Worm (Caenorhabditis elegans): ENCODE data around the gene C48B4.13.
A peak's percentile ranks its signal among the peaks of the same experiment; 100 is the strongest.

Gene C48B4.13

DNA sequence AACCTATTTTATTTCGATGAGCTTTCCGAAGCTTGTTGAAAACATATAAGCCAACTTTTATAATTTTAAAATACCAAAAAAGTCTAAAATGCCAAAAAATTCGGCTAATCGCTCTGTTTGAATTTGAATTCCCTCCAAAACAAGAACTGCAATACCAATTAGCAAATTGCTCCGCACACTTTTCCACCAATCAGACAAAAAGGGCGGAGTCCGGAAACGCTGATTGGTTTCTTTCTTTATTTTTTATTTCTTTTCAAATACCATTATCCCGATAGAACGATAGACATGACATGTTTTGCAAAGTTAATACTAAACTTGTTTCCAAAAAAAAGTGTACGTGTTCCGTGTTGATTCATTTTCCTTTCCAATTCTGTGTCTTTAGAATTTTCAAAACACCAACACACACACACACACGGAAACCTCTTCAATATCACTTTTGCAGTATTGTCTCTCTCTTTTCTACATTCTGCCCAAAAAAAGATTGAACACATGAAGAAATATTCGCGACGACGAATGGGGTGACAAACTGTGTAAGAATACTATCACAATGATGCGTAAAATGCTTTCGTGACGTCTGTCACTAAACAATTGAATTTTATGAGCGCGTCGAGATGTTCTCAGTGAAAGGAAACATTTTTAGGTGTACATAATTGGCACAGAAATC, 49.2 kb downstream of the C48B4.13 start:
- TF ChIP-seq lin-11 (tag; optimal IDR thresholded peaks at IDR 0.05) (no peak), nfya-1 (tag; optimal IDR thresholded peaks at IDR 0.05) (peak; percentile 52)

ce11 chrIII:9619079-9619761, 50.7 kb downstream of the C48B4.13 start, which contains the start of gene hlh-11:
TSS of gene hlh-11 (plus strand) at chrIII:9619711.
- peak; percentile 96 for TF ChIP-seq ceh-18 (tag; optimal IDR thresholded peaks at IDR 0.05)
- TF ChIP-seq fkh-6 (tag; optimal IDR thresholded peaks at IDR 0.05) = no peak
- TF ChIP-seq nhr-232 (tag; optimal IDR thresholded peaks at IDR 0.05) = no peak
- TF ChIP-seq ceh-14 (tag; optimal IDR thresholded peaks at IDR 0.05) = peak; percentile 26
- no peak for TF ChIP-seq C08G9.2 (tag; optimal IDR thresholded peaks at IDR 0.05)
- TF ChIP-seq ceh-19 (GFP tag; optimal IDR thresholded peaks at IDR 0.05) = no peak
- TF ChIP-seq sox-2 (GFP tag; IDR thresholded peaks at IDR 0.05) = no peak
- TF ChIP-seq tbx-7 (tag; optimal IDR thresholded peaks at IDR 0.05) = no peak
- TF ChIP-seq hlh-30 (tag; optimal IDR thresholded peaks at IDR 0.05; ENCODE audit: insufficient read depth) = peak; percentile 76
- TF ChIP-seq sox-4 (tag; optimal IDR thresholded peaks at IDR 0.05) = peak; percentile 30
- peak; percentile 71 for TF ChIP-seq F13H6.1 (tag; optimal IDR thresholded peaks at IDR 0.05)
- no peak for TF ChIP-seq ceh-45 (GFP tag; IDR thresholded peaks at IDR 0.05)
- TF ChIP-seq K09A11.1 (tag; optimal IDR thresholded peaks at IDR 0.05; ENCODE audit: insufficient read depth) = peak; percentile 17
- no peak for TF ChIP-seq elt-4 (tag; optimal IDR thresholded peaks at IDR 0.05)
- TF ChIP-seq ztf-16 (tag; optimal IDR thresholded peaks at IDR 0.05) = no peak
- no peak for TF ChIP-seq hlh-15 (tag; optimal IDR thresholded peaks at IDR 0.05)
- no peak for TF ChIP-seq ttx-3 (tag; optimal IDR thresholded peaks at IDR 0.05)
- no peak for TF ChIP-seq ceh-2 (tag; optimal IDR thresholded peaks at IDR 0.05)
- TF ChIP-seq hlh-13 (GFP tag; optimal IDR thresholded peaks at IDR 0.05) = no peak
- TF ChIP-seq nhr-11 (tag; optimal IDR thresholded peaks at IDR 0.05) = no peak
- no peak for TF ChIP-seq odd-2 (tag; optimal IDR thresholded peaks at IDR 0.05)
- peak; percentile 62 for TF ChIP-seq ceh-31 (tag; optimal IDR thresholded peaks at IDR 0.05)
- TF ChIP-seq pha-4 (tag; optimal IDR thresholded peaks at IDR 0.05) = no peak
- TF ChIP-seq npax-4 (tag; optimal IDR thresholded peaks at IDR 0.05) = no peak
- no peak for TF ChIP-seq lin-11 (tag; optimal IDR thresholded peaks at IDR 0.05)
- TF ChIP-seq zip-5 (tag; optimal IDR thresholded peaks at IDR 0.05) = no peak
- TF ChIP-seq T23F11.4 (GFP tag; optimal IDR thresholded peaks at IDR 0.05) = no peak
- no peak for TF ChIP-seq pha-2 (tag; optimal IDR thresholded peaks at IDR 0.05)
- TF ChIP-seq nfya-1 (tag; optimal IDR thresholded peaks at IDR 0.05) = peak; percentile 77
- TF ChIP-seq eyg-1 (tag; optimal IDR thresholded peaks at IDR 0.05) = no peak
- peak; percentile 41 for TF ChIP-seq unc-55 (GFP tag; optimal IDR thresholded peaks at IDR 0.05)
- TF ChIP-seq sdc-2 (tag; optimal IDR thresholded peaks at IDR 0.05) = no peak
- TF ChIP-seq ceh-34 (tag; optimal IDR thresholded peaks at IDR 0.05) = peak; percentile 59
- TF ChIP-seq pag-3 (tag; optimal IDR thresholded peaks at IDR 0.05; ENCODE audit: borderline replicate concordance) = no peak
- TF ChIP-seq K02D7.2 (tag; optimal IDR thresholded peaks at IDR 0.05) = no peak
- no peak for TF ChIP-seq gmeb-2 (tag; optimal IDR thresholded peaks at IDR 0.05)
- TF ChIP-seq unc-3 (GFP tag; conservative IDR thresholded peaks at IDR 0.05) = no peak
- TF ChIP-seq unc-3 (tag; optimal IDR thresholded peaks at IDR 0.05) = no peak
- TF ChIP-seq fkh-10 (GFP tag; optimal IDR thresholded peaks at IDR 0.05) = no peak
- peak; percentile 12 for TF ChIP-seq dve-1 (tag; optimal IDR thresholded peaks at IDR 0.05)
- TF ChIP-seq hlh-6 (tag; optimal IDR thresholded peaks at IDR 0.05) = no peak
- no peak for TF ChIP-seq ceh-9 (tag; optimal IDR thresholded peaks at IDR 0.05)
- no peak for TF ChIP-seq ama-1 (optimal IDR thresholded peaks at IDR 0.05)
- TF ChIP-seq hlh-8 (tag; optimal IDR thresholded peaks at IDR 0.05) = peak; percentile 59
- peak; percentile 35 for TF ChIP-seq pat-9 (tag; optimal IDR thresholded peaks at IDR 0.05)
- TF ChIP-seq tbx-2 (tag; optimal IDR thresholded peaks at IDR 0.05) = peak; percentile 58
- TF ChIP-seq unc-86 (tag; optimal IDR thresholded peaks at IDR 0.05) = no peak
- no peak for TF ChIP-seq Y22D7AL.16 (tag; optimal IDR thresholded peaks at IDR 0.05)
- no peak for TF ChIP-seq mec-3 (tag; optimal IDR thresholded peaks at IDR 0.05; ENCODE audit: borderline replicate concordance)

Measured in whole organism, late embryonic.